Worm (Caenorhabditis elegans) whole organism, young adult: Measurements from ENCODE around the gene C11H1.7.

ENCODE experiments used
- C06A6.2 ChIP-seq: fragments of 200-800 bp; sonication (Bioruptor generic); conservative IDR thresholded peaks from 2 replicates; pipeline ENCODE4 v1.3.6; 2022; ENCODE audit warnings: missing genetic modification characterization, missing compliant biosample characterization
- C17E4.6 ChIP-seq: fragments of 200-800 bp; sonication (Bioruptor generic); IDR thresholded peaks from 2 replicates; pipeline ENCODE4 v1.3.6; 2022; ENCODE audit warnings: missing genetic modification reagents, missing genetic modification characterization, missing compliant biosample characterization
- F23B12.7 ChIP-seq: sonication (generic microtip); optimal IDR thresholded peaks from 2 replicates; lab custom pipeline; 2017; ENCODE audit warnings: missing genetic modification characterization, mild to moderate bottlenecking, missing compliant biosample characterization, antibody characterized with exemption, moderate library complexity; ENCODE audit not compliant: insufficient read depth
- T26A5.8 ChIP-seq: sonication (generic microtip); optimal IDR thresholded peaks from 2 replicates; lab custom pipeline; 2016; ENCODE audit warnings: missing genetic modification characterization, missing compliant biosample characterization
- Y53G8AR.9 ChIP-seq: fragments of 200-800 bp; sonication (Bioruptor generic); conservative IDR thresholded peaks from 2 replicates; pipeline ENCODE4 v1.3.6; 2022; ENCODE audit warnings: missing genetic modification reagents, missing genetic modification characterization, missing compliant biosample characterization
- Y56A3A.18 ChIP-seq: fragments of 200-800 bp; sonication (Bioruptor generic); IDR thresholded peaks from 2 replicates; pipeline ENCODE4 v1.3.6; 2022; ENCODE audit warnings: missing genetic modification reagents, missing genetic modification characterization, missing compliant biosample characterization
- Y67H2A.10 ChIP-seq: fragments of 200-800 bp; sonication (Bioruptor generic); conservative IDR thresholded peaks from 2 replicates; pipeline ENCODE4 v1.3.6; 2022; ENCODE audit warnings: missing genetic modification reagents, missing genetic modification characterization, missing compliant biosample characterization
- attf-3 ChIP-seq: fragments of 200-800 bp; sonication (Bioruptor generic); conservative IDR thresholded peaks from 2 replicates; pipeline ENCODE4 v1.3.6; 2022; ENCODE audit warnings: missing genetic modification reagents, missing genetic modification characterization, missing compliant biosample characterization
- attf-6 ChIP-seq: fragments of 200-800 bp; sonication (Bioruptor generic); IDR thresholded peaks from 2 replicates; pipeline ENCODE4 v1.3.6; 2022; ENCODE audit warnings: missing genetic modification reagents, missing genetic modification characterization, missing compliant biosample characterization
- cebp-1 ChIP-seq, 2 experiments: fragments of 200-800 bp in 1 of 2; sonication (Bioruptor generic) in 1 of 2; sonication (generic microtip) in 1 of 2; IDR thresholded peaks in 1 of 2; optimal IDR thresholded peaks in 1 of 2; 2 replicates each; pipeline versions ENCODE4 v1.3.6 to Lab custom; 2017 to 2022; ENCODE audit warnings: missing compliant biosample characterization in 2 of 2, missing genetic modification characterization in 2 of 2, mild to moderate bottlenecking in 1 of 2, missing genetic modification reagents in 1 of 2, moderate library complexity in 1 of 2
- ceh-27 ChIP-seq: fragments of 200-800 bp; sonication (Bioruptor generic); optimal IDR thresholded peaks from 2 replicates; lab custom pipeline; 2018; ENCODE audit warnings: mild to moderate bottlenecking, missing genetic modification characterization, moderate library complexity, missing compliant biosample characterization
- hlh-12 ChIP-seq: sonication (generic microtip); optimal IDR thresholded peaks from 2 replicates; lab custom pipeline; 2016; ENCODE audit warnings: missing genetic modification characterization, missing compliant biosample characterization
- hlh-26 ChIP-seq: fragments of 200-800 bp; sonication (Bioruptor generic); conservative IDR thresholded peaks from 2 replicates; pipeline ENCODE4 v1.3.6; 2022; ENCODE audit warnings: missing genetic modification reagents, missing genetic modification characterization, missing compliant biosample characterization
- hmg-1.2 ChIP-seq: fragments of 200-800 bp; sonication (Bioruptor generic); IDR thresholded peaks from 2 replicates; pipeline ENCODE4 v1.3.6; 2022; ENCODE audit warnings: missing genetic modification reagents, missing genetic modification characterization, missing compliant biosample characterization
- let-526 ChIP-seq: fragments of 200-800 bp; sonication (Bioruptor generic); IDR thresholded peaks from 2 replicates; pipeline ENCODE4 v1.3.6; 2022; ENCODE audit warnings: missing genetic modification reagents, missing genetic modification characterization, missing compliant biosample characterization
- let-607 ChIP-seq, 2 experiments: fragments of 200-800 bp in 1 of 2; sonication (Bioruptor generic) in 1 of 2; sonication (generic microtip) in 1 of 2; optimal IDR thresholded peaks; 2 replicates each; lab custom pipeline; 2016 to 2018; ENCODE audit warnings: mild to moderate bottlenecking in 2 of 2, missing compliant biosample characterization in 2 of 2, missing genetic modification characterization in 2 of 2, moderate library complexity in 2 of 2, missing genotype in 1 of 2
- lsy-27 ChIP-seq: sonication (generic microtip); optimal IDR thresholded peaks from 2 replicates; lab custom pipeline; 2017; ENCODE audit warnings: missing genetic modification characterization, mild to moderate bottlenecking, missing compliant biosample characterization, antibody characterized with exemption, missing genotype, borderline replicate concordance; ENCODE audit not compliant: insufficient read depth
- mes-4 ChIP-seq: sonication (generic microtip); optimal IDR thresholded peaks from 2 replicates; lab custom pipeline; 2016; ENCODE audit warnings: missing genotype, missing genetic modification characterization, missing compliant biosample characterization
- nfyb-1 ChIP-seq: fragments of 200-800 bp; sonication (Bioruptor generic); IDR thresholded peaks from 2 replicates; pipeline ENCODE4 v1.3.6; 2022; ENCODE audit warnings: missing genetic modification reagents, missing genetic modification characterization, missing compliant biosample characterization
- pha-4 ChIP-seq: fragments of 150-350 bp; sonication (generic microtip); optimal IDR thresholded peaks from 2 replicates; lab custom pipeline; 2014; ENCODE audit warnings: missing biosample characterization, missing genetic modification reagents, missing genetic modification characterization
- rec-8 ChIP-seq, 2 experiments: sonication (generic microtip); optimal IDR thresholded peaks; 2 replicates each; lab custom pipeline; 2016; ENCODE audit warnings: mild to moderate bottlenecking in 2 of 2, missing genetic modification characterization in 2 of 2, missing genetic modification reagents in 2 of 2, missing genotype in 2 of 2, missing biosample characterization in 1 of 2, missing compliant biosample characterization in 1 of 2, moderate library complexity in 1 of 2
- repo-1 ChIP-seq: sonication (generic microtip); optimal IDR thresholded peaks from 2 replicates; lab custom pipeline; 2017; ENCODE audit warnings: mild to moderate bottlenecking, missing genetic modification characterization, missing compliant biosample characterization
- rpc-1 ChIP-seq, 2 experiments: fragments of 150-350 bp in 1 of 2; sonication (generic microtip) in 1 of 2; optimal IDR thresholded peaks; 2 replicates each; lab custom pipeline; 2014 to 2018; ENCODE audit warnings: missing biosample characterization in 1 of 2, missing genetic modification characterization in 1 of 2, missing genetic modification reagents in 1 of 2, missing genotype in 1 of 2
- snpc-1.1 ChIP-seq: sonication (generic microtip); optimal IDR thresholded peaks from 2 replicates; lab custom pipeline; 2017; ENCODE audit warnings: missing genetic modification characterization, mild to moderate bottlenecking, missing compliant biosample characterization, antibody characterized with exemption, moderate library complexity, missing genotype, missing genetic modification reagents; ENCODE audit not compliant: insufficient read depth
- somi-1 ChIP-seq: fragments of 200-800 bp; sonication (Bioruptor generic); optimal IDR thresholded peaks from 2 replicates; lab custom pipeline; 2018; ENCODE audit warnings: mild to moderate bottlenecking, missing genetic modification characterization, missing compliant biosample characterization
- sptf-2 ChIP-seq: fragments of 200-800 bp; sonication (Bioruptor generic); optimal IDR thresholded peaks from 2 replicates; lab custom pipeline; 2018; ENCODE audit warnings: mild to moderate bottlenecking, missing genetic modification characterization, missing compliant biosample characterization
- tbx-9 ChIP-seq: sonication (generic microtip); optimal IDR thresholded peaks from 2 replicates; lab custom pipeline; 2016; ENCODE audit warnings: borderline replicate concordance, missing genetic modification characterization, inconsistent platforms, missing compliant biosample characterization
- zfh-2 ChIP-seq: fragments of 200-800 bp; sonication (Bioruptor generic); conservative IDR thresholded peaks from 2 replicates; pipeline ENCODE4 v1.3.6; 2022; ENCODE audit warnings: missing genetic modification reagents, missing genetic modification characterization, missing compliant biosample characterization
- ztf-28 ChIP-seq: fragments of 200-800 bp; sonication (Bioruptor generic); IDR thresholded peaks from 2 replicates; pipeline ENCODE4 v1.3.6; 2022; ENCODE audit warnings: missing genetic modification reagents, missing genetic modification characterization, missing compliant biosample characterization
- ztf-3 ChIP-seq: fragments of 200-800 bp; sonication (Bioruptor generic); optimal IDR thresholded peaks from 2 replicates; lab custom pipeline; 2018; ENCODE audit warnings: mild to moderate bottlenecking, missing genetic modification characterization, missing compliant biosample characterization

Gene C11H1.7

ce11 chrX:14334151-14334550 lies 6.9 kb downstream of the C11H1.7 start:
- no peak for TF ChIP-seq T26A5.8
- TF ChIP-seq C06A6.2 (GFP tag; lab: Robert Waterston, UW): no peak
- TF ChIP-seq snpc-1.1 (tag; lab: Kevin White, UChicago): no peak
- TF ChIP-seq let-526 (GFP tag; lab: Robert Waterston, UW): no peak
- no peak for TF ChIP-seq lsy-27 (tag; lab: Kevin White, UChicago)
- no peak for TF ChIP-seq ceh-27 (GFP tag; lab: Kevin White, UChicago)
- no peak for TF ChIP-seq hmg-1.2 (GFP tag; lab: Robert Waterston, UW)
- TF ChIP-seq tbx-9 (tag; lab: Kevin White, UChicago): no peak
- TF ChIP-seq hlh-12 (tag; lab: Kevin White, UChicago): no peak
- TF ChIP-seq repo-1 (tag; lab: Kevin White, UChicago): no peak
- TF ChIP-seq attf-3 (GFP tag; lab: Robert Waterston, UW): no peak
- no peak for TF ChIP-seq pha-4 (tag; lab: Kevin White, UChicago)
- TF ChIP-seq, all 124 proteins: peak for 0

- TF ChIP-seq somi-1 (GFP tag; lab: Kevin White, UChicago): no peak
- no peak for TF ChIP-seq rpc-1 (optimal IDR thresholded peaks at IDR 0.05; lab: Kevin White, UChicago)
- no peak for TF ChIP-seq rpc-1 (tag; optimal IDR thresholded peaks at IDR 0.05; lab: Kevin White, UChicago)
- TF ChIP-seq let-607 (tag; optimal IDR thresholded peaks at IDR 0.05; lab: Kevin White, UChicago): no peak
- no peak for TF ChIP-seq ztf-3
- no peak for TF ChIP-seq cebp-1 (GFP tag; IDR thresholded peaks at IDR 0.05; lab: Robert Waterston, UW)
- no peak for TF ChIP-seq cebp-1 (tag; optimal IDR thresholded peaks at IDR 0.05; lab: Kevin White, UChicago)
- no peak for TF ChIP-seq ztf-28 (GFP tag; lab: Robert Waterston, UW)
- TF ChIP-seq sptf-2 (GFP tag; lab: Kevin White, UChicago): no peak
- TF ChIP-seq nfyb-1 (GFP tag; lab: Robert Waterston, UW): no peak
- no peak for TF ChIP-seq F23B12.7 (tag; lab: Kevin White, UChicago)
- no peak for TF ChIP-seq attf-6 (GFP tag; lab: Robert Waterston, UW)
These were observed 8.0 kb downstream of the C11H1.7 start, which contains the start of gene K04G11.1 for ce11 chrX:14335220-14335619. Gene K04G11.1 (plus strand): TSS chrX:14335520.

ce11 chrX:14335621-14336020 lies 8.4 kb downstream of the C11H1.7 start:
- TF ChIP-seq mes-4 (tag; lab: Kevin White, UChicago) (no peak), zfh-2 (GFP tag; lab: Robert Waterston, UW) (peak; percentile 68)

DNA sequence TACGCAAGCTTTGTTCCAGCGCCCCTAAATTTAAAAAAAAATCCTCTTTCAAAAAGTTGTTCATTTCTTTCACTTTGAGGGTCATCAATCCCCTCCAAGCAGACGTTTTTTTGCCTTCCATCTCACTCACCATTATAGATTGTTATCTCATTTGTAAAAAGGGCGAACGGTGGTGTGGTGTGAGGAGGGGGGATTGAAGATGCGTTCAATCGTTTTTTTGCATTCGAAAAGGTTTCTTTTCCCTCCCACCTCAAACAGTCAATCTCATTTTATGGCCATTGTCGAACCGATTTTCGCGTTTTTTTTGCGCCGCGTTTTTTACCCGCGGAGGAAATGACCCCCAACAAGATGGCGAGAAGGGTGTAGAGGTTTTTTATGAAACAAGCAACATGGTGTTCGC lies 11.7 kb downstream of the C11H1.7 start:
- no peak for TF ChIP-seq C06A6.2 (GFP tag; lab: Robert Waterston, UW)
- TF ChIP-seq hlh-26 (GFP tag; lab: Robert Waterston, UW): no peak
- TF ChIP-seq rec-8 (tag; optimal IDR thresholded peaks at IDR 0.05; lab: Kevin White, UChicago): no peak
- TF ChIP-seq Y53G8AR.9 (GFP tag; lab: Robert Waterston, UW): no peak
- TF ChIP-seq Y67H2A.10 (GFP tag; lab: Robert Waterston, UW): no peak
- TF ChIP-seq C17E4.6 (GFP tag; lab: Robert Waterston, UW): no peak
- no peak for TF ChIP-seq Y56A3A.18 (GFP tag; lab: Robert Waterston, UW)
